Fruit fly (Drosophila melanogaster) whole organism, embryonic: ENCODE results near the gene CG6726.

Source experiments
- Abd-B ChIP-seq: fragments of 200-800 bp; sonication (Bioruptor generic); optimal IDR thresholded peaks from 2 replicates; lab custom pipeline; 2018; ENCODE audit warnings: missing biosample characterization, mild to moderate bottlenecking, missing genetic modification characterization, moderate library complexity
- Aef1 ChIP-seq: fragments of 200-800 bp; sonication (Bioruptor generic); IDR thresholded peaks from 3 replicates; pipeline ENCODE4 v1.3.6; 2022; ENCODE audit warnings: missing biosample characterization, missing genetic modification characterization
- Asciz ChIP-seq: fragments of 200-800 bp; sonication (Bioruptor generic); optimal IDR thresholded peaks from 2 replicates; lab custom pipeline; 2017; ENCODE audit warnings: missing biosample characterization, mild to moderate bottlenecking, missing genetic modification characterization, missing genetic modification reagents
- Atf6 ChIP-seq: fragments of 200-800 bp; sonication (Bioruptor generic); IDR thresholded peaks from 2 replicates; pipeline ENCODE4 v1.3.6; 2022; ENCODE audit warnings: missing biosample characterization, missing genetic modification characterization
- B-H2 ChIP-seq: fragments of 200-800 bp; sonication (Bioruptor generic); optimal IDR thresholded peaks from 2 replicates; lab custom pipeline; 2018; ENCODE audit warnings: missing biosample characterization, mild to moderate bottlenecking, missing genetic modification characterization
- Bdp1 ChIP-seq: fragments of 200-800 bp; sonication (Bioruptor generic); optimal IDR thresholded peaks from 3 replicates; lab custom pipeline; 2016; ENCODE audit warnings: missing biosample characterization, missing genetic modification characterization
- CG10321 ChIP-seq: fragments of 200-800 bp; sonication (Bioruptor generic); IDR thresholded peaks from 2 replicates; pipeline ENCODE4 v1.3.6; 2022; ENCODE audit warnings: missing biosample characterization, missing genetic modification characterization
- CG10462 ChIP-seq: fragments of 200-800 bp; sonication (Bioruptor generic); optimal IDR thresholded peaks from 2 replicates; lab custom pipeline; 2016; ENCODE audit warnings: missing biosample characterization, missing genetic modification characterization
- CG11504 ChIP-seq: fragments of 200-800 bp; sonication (Bioruptor generic); optimal IDR thresholded peaks from 3 replicates; lab custom pipeline; 2019; ENCODE audit warnings: missing biosample characterization, mild to moderate bottlenecking, missing genetic modification characterization, moderate library complexity
- CG12219 ChIP-seq: fragments of 200-800 bp; sonication (Bioruptor generic); optimal IDR thresholded peaks from 3 replicates; lab custom pipeline; 2018; ENCODE audit warnings: missing biosample characterization, mild to moderate bottlenecking, missing genetic modification characterization
- CG13624 ChIP-seq: fragments of 200-800 bp; sonication (Bioruptor generic); optimal IDR thresholded peaks from 2 replicates; lab custom pipeline; 2016; ENCODE audit warnings: missing biosample characterization, missing genetic modification characterization
- CG14050 ChIP-seq: fragments of 200-800 bp; sonication (Bioruptor generic); IDR thresholded peaks from 3 replicates; pipeline ENCODE4 v1.3.6; 2022; ENCODE audit warnings: missing biosample characterization, missing genetic modification characterization
- CG1602 ChIP-seq: fragments of 200-800 bp; sonication (Bioruptor generic); optimal IDR thresholded peaks from 3 replicates; lab custom pipeline; 2016; ENCODE audit warnings: missing biosample characterization, missing genetic modification characterization
- CG17385 ChIP-seq: fragments of 200-800 bp; sonication (Bioruptor generic); optimal IDR thresholded peaks from 3 replicates; lab custom pipeline; 2018; ENCODE audit warnings: missing biosample characterization, mild to moderate bottlenecking, missing genetic modification characterization
- CG1792 ChIP-seq: fragments of 200-800 bp; sonication (Bioruptor generic); optimal IDR thresholded peaks from 2 replicates; lab custom pipeline; 2016; ENCODE audit warnings: missing biosample characterization, missing genetic modification characterization
- CG30020 ChIP-seq: fragments of 200-800 bp; optimal IDR thresholded peaks from 2 replicates; lab custom pipeline; 2019; ENCODE audit warnings: missing biosample characterization, mild to moderate bottlenecking, missing genetic modification characterization, moderate library complexity
- CG3163 ChIP-seq: fragments of 200-800 bp; sonication (Bioruptor generic); optimal IDR thresholded peaks from 3 replicates; lab custom pipeline; 2016; ENCODE audit warnings: missing biosample characterization, missing genetic modification characterization
- CG43689 ChIP-seq: fragments of 200-800 bp; sonication (Bioruptor generic); IDR thresholded peaks from 2 replicates; pipeline ENCODE4 v1.3.6; 2022; ENCODE audit warnings: missing biosample characterization, missing genetic modification characterization
- CG8388 ChIP-seq: fragments of 200-800 bp; sonication (Bioruptor generic); optimal IDR thresholded peaks from 2 replicates; lab custom pipeline; 2019; ENCODE audit warnings: missing biosample characterization, mild to moderate bottlenecking, missing genetic modification characterization, moderate library complexity
- CG9215 ChIP-seq: fragments of 200-800 bp; sonication (Bioruptor generic); IDR thresholded peaks from 2 replicates; pipeline ENCODE4 v1.3.6; 2022; ENCODE audit warnings: missing biosample characterization, missing genetic modification characterization
- CG9437 ChIP-seq: fragments of 200-800 bp; sonication (Bioruptor generic); optimal IDR thresholded peaks from 2 replicates; lab custom pipeline; 2018; ENCODE audit warnings: missing biosample characterization, mild to moderate bottlenecking, missing genetic modification characterization
- CTCF ChIP-seq: fragments of 200-800 bp; sonication (Bioruptor generic); optimal IDR thresholded peaks from 2 replicates; lab custom pipeline; 2017; ENCODE audit warnings: missing biosample characterization, mild to moderate bottlenecking, missing genetic modification characterization, moderate library complexity
- ERR ChIP-seq: fragments of 200-800 bp; sonication (Bioruptor generic); optimal IDR thresholded peaks from 2 replicates; lab custom pipeline; 2016; ENCODE audit warnings: missing biosample characterization, missing genetic modification characterization
- Ets97D ChIP-seq: fragments of 200-800 bp; sonication (Bioruptor generic); optimal IDR thresholded peaks from 3 replicates; lab custom pipeline; 2016; ENCODE audit warnings: missing biosample characterization, missing genetic modification characterization
- Gug ChIP-seq: fragments of 200-800 bp; sonication (Bioruptor generic); IDR thresholded peaks from 4 replicates; pipeline ENCODE4 v1.3.6; 2022; ENCODE audit warnings: missing biosample characterization, missing genetic modification characterization
- Hmr ChIP-seq: fragments of 200-800 bp; sonication (Bioruptor generic); optimal IDR thresholded peaks from 3 replicates; lab custom pipeline; 2017; ENCODE audit warnings: mild to moderate bottlenecking, missing biosample characterization, missing genetic modification reagents, missing genetic modification characterization
- Lhr ChIP-seq: fragments of 200-800 bp; sonication (Bioruptor generic); optimal IDR thresholded peaks from 3 replicates; lab custom pipeline; 2017; ENCODE audit warnings: mild to moderate bottlenecking, missing biosample characterization, missing genetic modification reagents, missing genetic modification characterization
- Max ChIP-seq: fragments of 200-800 bp; sonication (Bioruptor generic); optimal IDR thresholded peaks from 2 replicates; lab custom pipeline; 2016; ENCODE audit warnings: missing biosample characterization, mild to moderate bottlenecking, missing genetic modification characterization
- Meics ChIP-seq: fragments of 200-800 bp; sonication (Bioruptor generic); optimal IDR thresholded peaks from 2 replicates; lab custom pipeline; 2017; ENCODE audit warnings: missing biosample characterization, mild to moderate bottlenecking, missing genetic modification characterization
- Scr ChIP-seq: fragments of 200-800 bp; sonication (Bioruptor generic); IDR thresholded peaks from 2 replicates; pipeline ENCODE4 v1.3.6; 2022; ENCODE audit warnings: missing biosample characterization, missing genetic modification characterization; ENCODE audit not compliant: partially characterized antibody
- Ssrp ChIP-seq: fragments of 200-800 bp; sonication (Bioruptor generic); optimal IDR thresholded peaks from 2 replicates; lab custom pipeline; 2018; ENCODE audit warnings: missing biosample characterization, mild to moderate bottlenecking, missing genetic modification characterization, moderate library complexity
- Taf1 ChIP-seq: fragments of 200-800 bp; sonication (Bioruptor generic); IDR thresholded peaks from 2 replicates; pipeline ENCODE4 v1.3.6; 2022; ENCODE audit warnings: missing biosample characterization, missing genetic modification characterization
- Xbp1 ChIP-seq: fragments of 200-800 bp; sonication (Bioruptor generic); optimal IDR thresholded peaks from 3 replicates; lab custom pipeline; 2016; ENCODE audit warnings: missing biosample characterization, mild to moderate bottlenecking, missing genetic modification characterization
- br ChIP-seq: fragments of >200 bp; optimal IDR thresholded peaks from 2 replicates; lab custom pipeline; 2017
- btn ChIP-seq: fragments of 200-800 bp; sonication (Bioruptor generic); optimal IDR thresholded peaks from 2 replicates; lab custom pipeline; 2016; ENCODE audit warnings: missing biosample characterization, missing genetic modification characterization
- corto ChIP-seq: fragments of 200-800 bp; sonication (Bioruptor generic); optimal IDR thresholded peaks from 2 replicates; lab custom pipeline; 2016; ENCODE audit warnings: missing biosample characterization, mild to moderate bottlenecking, missing genetic modification characterization, moderate library complexity
- croc ChIP-seq: fragments of 200-800 bp; sonication (Bioruptor generic); conservative IDR thresholded peaks from 3 replicates; pipeline ENCODE4 v1.3.6; 2022; ENCODE audit warnings: missing biosample characterization, missing genetic modification characterization
- crol ChIP-seq: fragments of 200-800 bp; sonication (Bioruptor generic); IDR thresholded peaks from 2 replicates; pipeline ENCODE4 v1.3.6; 2022; ENCODE audit warnings: missing biosample characterization, missing genetic modification characterization
- crp ChIP-seq, 2 experiments: fragments of 200-800 bp; sonication (Bioruptor generic); optimal IDR thresholded peaks; 2 replicates in 1 of 2; 3 replicates in 1 of 2; lab custom pipeline; 2017; ENCODE audit warnings: missing biosample characterization in 2 of 2, missing genetic modification characterization in 2 of 2, mild to moderate bottlenecking in 1 of 2, moderate library complexity in 1 of 2
- en ChIP-seq: fragments of 200-800 bp; sonication (Bioruptor generic); optimal IDR thresholded peaks from 2 replicates; lab custom pipeline; 2016; ENCODE audit warnings: missing biosample characterization, missing genetic modification characterization
- esg ChIP-seq: fragments of 200-800 bp; sonication (Bioruptor generic); conservative IDR thresholded peaks from 2 replicates; pipeline ENCODE4 v1.3.6; 2022; ENCODE audit warnings: missing biosample characterization, missing genetic modification characterization
- ham ChIP-seq: fragments of 200-800 bp; sonication (Bioruptor generic); IDR thresholded peaks from 2 replicates; pipeline ENCODE4 v1.3.6; 2022; ENCODE audit warnings: missing biosample characterization, missing genetic modification characterization
- klu ChIP-seq: fragments of 200-800 bp; sonication (Bioruptor generic); IDR thresholded peaks from 2 replicates; pipeline ENCODE4 v1.3.6; 2022; ENCODE audit warnings: missing biosample characterization, missing genetic modification characterization
- lbe ChIP-seq: fragments of 200-800 bp; sonication (Bioruptor generic); optimal IDR thresholded peaks from 2 replicates; lab custom pipeline; 2016; ENCODE audit warnings: missing biosample characterization, mild to moderate bottlenecking, missing genetic modification characterization
- nerfin-2 ChIP-seq: fragments of 200-800 bp; sonication (Bioruptor generic); IDR thresholded peaks from 2 replicates; pipeline ENCODE4 v1.3.6; 2022; ENCODE audit warnings: missing biosample characterization, missing genetic modification characterization; ENCODE audit not compliant: partially characterized antibody
- odd ChIP-seq: fragments of 200-800 bp; sonication (Bioruptor generic); optimal IDR thresholded peaks from 2 replicates; lab custom pipeline; 2017; ENCODE audit warnings: missing biosample characterization, mild to moderate bottlenecking, missing genetic modification characterization
- phol ChIP-seq: fragments of 200-800 bp; sonication (Bioruptor generic); optimal IDR thresholded peaks from 3 replicates; lab custom pipeline; 2018; ENCODE audit warnings: missing biosample characterization, mild to moderate bottlenecking, missing genetic modification characterization, moderate library complexity
- pum ChIP-seq: fragments of 200-800 bp; sonication (Bioruptor generic); optimal IDR thresholded peaks from 2 replicates; lab custom pipeline; 2016; ENCODE audit warnings: missing biosample characterization, missing genetic modification characterization
- sc ChIP-seq, 3 experiments: fragments of >200 bp in 2 of 3; fragments of 200-800 bp in 1 of 3; sonication (Bioruptor generic) in 1 of 3; optimal IDR thresholded peaks; 2 replicates in 2 of 3; 3 replicates in 1 of 3; lab custom pipeline; 2017; ENCODE audit warnings: mild to moderate bottlenecking in 1 of 3, missing biosample characterization in 1 of 3, missing genetic modification characterization in 1 of 3, missing genetic modification reagents in 1 of 3
- slbo ChIP-seq: fragments of 200-800 bp; sonication (Bioruptor generic); IDR thresholded peaks from 2 replicates; pipeline ENCODE4 v1.3.6; 2022; ENCODE audit warnings: missing biosample characterization, missing genetic modification characterization
- zf30C ChIP-seq: fragments of 200-800 bp; sonication (Bioruptor generic); optimal IDR thresholded peaks from 3 replicates; lab custom pipeline; 2018; ENCODE audit warnings: missing biosample characterization, mild to moderate bottlenecking, missing genetic modification characterization

Gene CG6726

dm6 chr3R:23048690-23049118, 42.8 kb upstream of the CG6726 start (continued):
- peak; percentile 72 for TF ChIP-seq Meics (GFP tag; lab: Kevin White, UChicago)
- TF ChIP-seq Abd-B (GFP tag; lab: Kevin White, UChicago) = peak; percentile 70
- peak; percentile 44 for TF ChIP-seq CG10462 (GFP tag; lab: Kevin White, UChicago)
- TF ChIP-seq crp (GFP tag; optimal IDR thresholded peaks at IDR 0.05; lab: Kevin White, UChicago) = peak in 1 of 2 experiments; percentile 20
- TF ChIP-seq CG1792 (GFP tag; lab: Kevin White, UChicago) = peak; percentile 16
- TF ChIP-seq CTCF = no peak
- TF ChIP-seq slbo (GFP tag; lab: Robert Waterston, UW) = peak; percentile 70
- TF ChIP-seq CG43689 = 0 out of 2 replicates have a peak, but pooled peaks have one; percentile 35
- TF ChIP-seq CG9215 = peak; percentile 46; the same call in 1 of the 2 replicates
- TF ChIP-seq corto = no peak
- peak; percentile 75 for TF ChIP-seq CG9437 (GFP tag; lab: Kevin White, UChicago)
- no peak for TF ChIP-seq Taf1 (GFP tag; lab: Robert Waterston, UW)
- no peak for TF ChIP-seq CG10321 (GFP tag; lab: Robert Waterston, UW)
- TF ChIP-seq lbe (GFP tag; lab: Kevin White, UChicago) = peak; percentile 33
- TF ChIP-seq pum (GFP tag; lab: Kevin White, UChicago) = peak; percentile 42
- no peak for TF ChIP-seq nerfin-2 (GFP tag; lab: Robert Waterston, UW)
- peak; percentile 52; the same call in 2 of the 3 replicates for TF ChIP-seq CG14050 (GFP tag; lab: Robert Waterston, UW)
- TF ChIP-seq Hmr (GFP tag; lab: Kevin White, UChicago) = peak; percentile 71
- peak; percentile 87 for TF ChIP-seq phol (tag; lab: Kevin White, UChicago)
- peak; percentile 63 for TF ChIP-seq odd (GFP tag; lab: Kevin White, UChicago)
- TF ChIP-seq zf30C (GFP tag; lab: Kevin White, UChicago) = peak; percentile 57
- TF ChIP-seq Asciz = peak; percentile 84
- no peak for TF ChIP-seq Bdp1 (GFP tag; lab: Kevin White, UChicago)
- TF ChIP-seq sc (optimal IDR thresholded peaks at IDR 0.05; lab: Kevin White, UChicago) = no peak
- peak; percentile 62 for TF ChIP-seq sc (GFP tag; optimal IDR thresholded peaks at IDR 0.05; lab: Kevin White, UChicago)
- TF ChIP-seq Lhr (GFP tag; lab: Kevin White, UChicago) = peak; percentile 38
- TF ChIP-seq ham (GFP tag; lab: Robert Waterston, UW) = no peak
- TF ChIP-seq CG11504 (tag; lab: Kevin White, UChicago) = peak; percentile 89
- TF ChIP-seq en (GFP tag; lab: Kevin White, UChicago) = peak; percentile 31
- TF ChIP-seq btn = no peak
- no peak for TF ChIP-seq Scr (GFP tag; lab: Robert Waterston, UW)
- TF ChIP-seq klu = peak; percentile 35; the same call in 1 of the 2 replicates
- TF ChIP-seq CG8388 (GFP tag; lab: Kevin White, UChicago) = peak; percentile 84
- TF ChIP-seq B-H2 (GFP tag; lab: Kevin White, UChicago) = no peak
- TF ChIP-seq CG12219 (GFP tag; lab: Kevin White, UChicago) = peak; percentile 58
- peak; percentile 10 for TF ChIP-seq Ets97D (GFP tag; lab: Kevin White, UChicago)
- peak; percentile 32; the same call in 2 of the 4 replicates for TF ChIP-seq Gug (GFP tag; lab: Robert Waterston, UW)
- TF ChIP-seq CG13624 = no peak
- peak; percentile 78 for TF ChIP-seq CG17385 (GFP tag; lab: Kevin White, UChicago)
- peak; percentile 53 for TF ChIP-seq Max (GFP tag; lab: Kevin White, UChicago)
- TF ChIP-seq Aef1 (GFP tag; lab: Robert Waterston, UW) = peak; percentile 61; the same call in 1 of the 3 replicates
- no peak for TF ChIP-seq br
- TF ChIP-seq Xbp1 (GFP tag; lab: Kevin White, UChicago) = peak; percentile 74
- peak; percentile 79 for TF ChIP-seq Ssrp
- TF ChIP-seq CG1602 (GFP tag; lab: Kevin White, UChicago) = peak; percentile 48
- TF ChIP-seq esg (GFP tag; lab: Robert Waterston, UW) = peak; percentile 60
- TF ChIP-seq Atf6 (GFP tag; lab: Robert Waterston, UW) = peak; percentile 59; the same call in 1 of the 2 replicates
- peak; percentile 66; the same call in 2 of the 3 replicates for TF ChIP-seq croc (GFP tag; lab: Robert Waterston, UW)
- TF ChIP-seq ERR (GFP tag; lab: Kevin White, UChicago) = no peak
- TF ChIP-seq CG30020 = peak; percentile 43
- TF ChIP-seq CG3163 (GFP tag; lab: Kevin White, UChicago) = no peak
- TF ChIP-seq crol (GFP tag; lab: Robert Waterston, UW) = no peak
